Fruit fly (Drosophila melanogaster): Measurements from ENCODE around the gene Prosbeta6.
A peak's percentile ranks its signal among the peaks of the same experiment; 100 is the strongest.

dm6 chr3L:16615132-16615709, 5.0 kb upstream of the Prosbeta6 start, which contains the start of gene Mo25:
- peak; percentile 12 for TF ChIP-seq CG31627 (GFP tag; optimal IDR thresholded peaks at IDR 0.05)
- TF ChIP-seq eg (GFP tag; IDR thresholded peaks at IDR 0.05), result no peak
- TF ChIP-seq Eip75B (GFP tag; optimal IDR thresholded peaks at IDR 0.05), result no peak
- no peak for TF ChIP-seq spab (GFP tag; optimal IDR thresholded peaks at IDR 0.05)
- TF ChIP-seq Gug (GFP tag; IDR thresholded peaks at IDR 0.05), result no peak
- no peak for TF ChIP-seq dsx (GFP tag; optimal IDR thresholded peaks at IDR 0.05; ENCODE audit: poor library complexity, severe bottlenecking)
- no peak for TF ChIP-seq net (GFP tag; optimal IDR thresholded peaks at IDR 0.05)
- TF ChIP-seq CG6276 (GFP tag; optimal IDR thresholded peaks at IDR 0.05), result no peak
- no peak for TF ChIP-seq Sox15 (GFP tag; optimal IDR thresholded peaks at IDR 0.05)
- peak; percentile 59 for TF ChIP-seq Eip93F (GFP tag; optimal IDR thresholded peaks at IDR 0.05)
- TF ChIP-seq fkh (GFP tag; optimal IDR thresholded peaks at IDR 0.05), result no peak
- TF ChIP-seq cyc (GFP tag; optimal IDR thresholded peaks at IDR 0.05), result peak; percentile 13

Data from whole organism, prepupa.